Worm (Caenorhabditis elegans) whole organism, L2 larva: ENCODE data around the gene pigg-1.

Source experiments
- C34F6.9 ChIP-seq: fragments of 150-350 bp; optimal IDR thresholded peaks from 2 replicates; lab custom pipeline; 2014; ENCODE audit warnings: missing biosample characterization, missing genetic modification characterization
- F13H6.1 ChIP-seq: sonication (generic microtip); optimal IDR thresholded peaks from 2 replicates; lab custom pipeline; 2016; ENCODE audit warnings: missing genetic modification characterization, missing compliant biosample characterization
- Y55F3AM.14 ChIP-seq: fragments of 200-800 bp; sonication (Bioruptor generic); optimal IDR thresholded peaks from 2 replicates; lab custom pipeline; 2018; ENCODE audit warnings: mild to moderate bottlenecking, missing genetic modification characterization, missing compliant biosample characterization
- ZK546.5 ChIP-seq: sonication (generic microtip); optimal IDR thresholded peaks from 2 replicates; lab custom pipeline; 2017; ENCODE audit warnings: missing biosample characterization, missing genetic modification characterization
- alr-1 ChIP-seq: fragments of 150-350 bp; optimal IDR thresholded peaks from 2 replicates; lab custom pipeline; 2014; ENCODE audit warnings: missing biosample characterization, missing genetic modification characterization
- blmp-1 ChIP-seq: sonication (generic microtip); optimal IDR thresholded peaks from 2 replicates; lab custom pipeline; 2017; ENCODE audit warnings: missing genetic modification characterization, mild to moderate bottlenecking, missing compliant biosample characterization, antibody characterized with exemption, moderate library complexity; ENCODE audit not compliant: insufficient read depth
- ceh-16 ChIP-seq: fragments of 150-350 bp; optimal IDR thresholded peaks from 2 replicates; lab custom pipeline; 2014; ENCODE audit warnings: missing biosample characterization, missing genetic modification characterization
- crh-2 ChIP-seq: sonication (generic microtip); optimal IDR thresholded peaks from 2 replicates; lab custom pipeline; 2017; ENCODE audit warnings: missing biosample characterization, missing genetic modification characterization
- egl-27 ChIP-seq: sonication (generic microtip); optimal IDR thresholded peaks from 3 replicates; lab custom pipeline; 2017; ENCODE audit warnings: missing biosample characterization, missing genetic modification reagents, missing genetic modification characterization
- elt-1 ChIP-seq: fragments of 150-350 bp; optimal IDR thresholded peaks from 2 replicates; lab custom pipeline; 2014; ENCODE audit warnings: missing biosample characterization, missing genetic modification characterization
- fos-1 ChIP-seq: fragments of 150-350 bp; optimal IDR thresholded peaks from 2 replicates; lab custom pipeline; 2014; ENCODE audit warnings: missing biosample characterization, missing genetic modification characterization
- gmeb-1 ChIP-seq: fragments of 150-350 bp; optimal IDR thresholded peaks from 2 replicates; lab custom pipeline; 2014; ENCODE audit warnings: missing biosample characterization, missing genetic modification characterization
- lin-11 ChIP-seq: fragments of 150-350 bp; sonication (generic microtip); optimal IDR thresholded peaks from 2 replicates; lab custom pipeline; 2014; ENCODE audit warnings: missing biosample characterization, missing genetic modification characterization, inconsistent platforms, mixed read lengths
- lin-13 ChIP-seq: fragments of 150-350 bp; optimal IDR thresholded peaks from 2 replicates; lab custom pipeline; 2014; ENCODE audit warnings: missing biosample characterization, missing genetic modification reagents, missing genetic modification characterization
- lin-39 ChIP-seq: fragments of 150-350 bp; optimal IDR thresholded peaks from 2 replicates; lab custom pipeline; 2014; ENCODE audit warnings: missing biosample characterization, missing genetic modification reagents, missing genetic modification characterization
- lsy-2 ChIP-seq, 2 experiments: fragments of 150-350 bp in 1 of 2; sonication (generic microtip) in 1 of 2; optimal IDR thresholded peaks; 2 replicates each; lab custom pipeline; 2014 to 2017; ENCODE audit warnings: missing biosample characterization in 2 of 2, missing genetic modification characterization in 2 of 2
- mdl-1 ChIP-seq, 2 experiments: fragments of 150-350 bp in 1 of 2; sonication (generic microtip) in 1 of 2; optimal IDR thresholded peaks; 2 replicates each; lab custom pipeline; 2017; ENCODE audit warnings: missing biosample characterization in 2 of 2, missing genetic modification characterization in 2 of 2
- nhr-10 ChIP-seq: sonication (generic microtip); optimal IDR thresholded peaks from 2 replicates; lab custom pipeline; 2017; ENCODE audit warnings: missing biosample characterization, missing genetic modification characterization
- nhr-11 ChIP-seq: fragments of 150-350 bp; optimal IDR thresholded peaks from 2 replicates; lab custom pipeline; 2014; ENCODE audit warnings: missing biosample characterization, missing genetic modification characterization
- nhr-12 ChIP-seq: fragments of 150-350 bp; optimal IDR thresholded peaks from 2 replicates; lab custom pipeline; 2014; ENCODE audit warnings: missing biosample characterization, missing genetic modification characterization
- nhr-129 ChIP-seq: fragments of 150-350 bp; optimal IDR thresholded peaks from 2 replicates; lab custom pipeline; 2014; ENCODE audit warnings: missing biosample characterization, missing genetic modification characterization
- nhr-237 ChIP-seq: fragments of 150-350 bp; optimal IDR thresholded peaks from 2 replicates; lab custom pipeline; 2014; ENCODE audit warnings: missing biosample characterization, missing genetic modification characterization
- nhr-6 ChIP-seq: fragments of 150-350 bp; optimal IDR thresholded peaks from 2 replicates; lab custom pipeline; 2014; ENCODE audit warnings: missing biosample characterization, missing genetic modification characterization
- sem-4 ChIP-seq: fragments of 150-350 bp; optimal IDR thresholded peaks from 2 replicates; lab custom pipeline; 2014; ENCODE audit warnings: missing biosample characterization, missing genetic modification reagents, missing genetic modification characterization
- skn-1 ChIP-seq: sonication (generic microtip); optimal IDR thresholded peaks from 2 replicates; lab custom pipeline; 2017; ENCODE audit warnings: missing biosample characterization, missing genetic modification characterization
- sma-3 ChIP-seq: sonication (generic microtip); optimal IDR thresholded peaks from 2 replicates; lab custom pipeline; 2016; ENCODE audit warnings: missing genetic modification reagents, missing genetic modification characterization, missing compliant biosample characterization
- sma-9 ChIP-seq, 2 experiments: fragments of 150-350 bp in 1 of 2; sonication (generic microtip) in 1 of 2; optimal IDR thresholded peaks; 2 replicates each; lab custom pipeline; 2014 to 2016; ENCODE audit warnings: missing genetic modification characterization in 2 of 2, mild to moderate bottlenecking in 1 of 2, missing biosample characterization in 1 of 2, missing compliant biosample characterization in 1 of 2, missing genetic modification reagents in 1 of 2, moderate library complexity in 1 of 2
- unc-39 ChIP-seq: fragments of 150-350 bp; optimal IDR thresholded peaks from 2 replicates; lab custom pipeline; 2014; ENCODE audit warnings: missing biosample characterization, missing genetic modification characterization
- unc-55 ChIP-seq: fragments of 150-350 bp; sonication (generic microtip); optimal IDR thresholded peaks from 3 replicates; lab custom pipeline; 2014; ENCODE audit warnings: missing biosample characterization, missing genetic modification reagents, missing genetic modification characterization
- unc-62 ChIP-seq: fragments of 150-350 bp; optimal IDR thresholded peaks from 2 replicates; lab custom pipeline; 2014; ENCODE audit warnings: missing biosample characterization, missing genetic modification reagents, missing genetic modification characterization
- ztf-1 ChIP-seq: fragments of 200-800 bp; sonication (Bioruptor generic); conservative IDR thresholded peaks from 2 replicates; pipeline ENCODE4 v1.3.6; 2022; ENCODE audit warnings: missing genetic modification characterization, missing compliant biosample characterization
- ztf-11 ChIP-seq: sonication (generic microtip); optimal IDR thresholded peaks from 2 replicates; lab custom pipeline; 2017; ENCODE audit warnings: missing biosample characterization, missing genetic modification characterization
- ztf-4 ChIP-seq: fragments of 150-350 bp; optimal IDR thresholded peaks from 2 replicates; lab custom pipeline; 2014; ENCODE audit warnings: missing biosample characterization, missing genetic modification characterization

Gene pigg-1

DNA sequence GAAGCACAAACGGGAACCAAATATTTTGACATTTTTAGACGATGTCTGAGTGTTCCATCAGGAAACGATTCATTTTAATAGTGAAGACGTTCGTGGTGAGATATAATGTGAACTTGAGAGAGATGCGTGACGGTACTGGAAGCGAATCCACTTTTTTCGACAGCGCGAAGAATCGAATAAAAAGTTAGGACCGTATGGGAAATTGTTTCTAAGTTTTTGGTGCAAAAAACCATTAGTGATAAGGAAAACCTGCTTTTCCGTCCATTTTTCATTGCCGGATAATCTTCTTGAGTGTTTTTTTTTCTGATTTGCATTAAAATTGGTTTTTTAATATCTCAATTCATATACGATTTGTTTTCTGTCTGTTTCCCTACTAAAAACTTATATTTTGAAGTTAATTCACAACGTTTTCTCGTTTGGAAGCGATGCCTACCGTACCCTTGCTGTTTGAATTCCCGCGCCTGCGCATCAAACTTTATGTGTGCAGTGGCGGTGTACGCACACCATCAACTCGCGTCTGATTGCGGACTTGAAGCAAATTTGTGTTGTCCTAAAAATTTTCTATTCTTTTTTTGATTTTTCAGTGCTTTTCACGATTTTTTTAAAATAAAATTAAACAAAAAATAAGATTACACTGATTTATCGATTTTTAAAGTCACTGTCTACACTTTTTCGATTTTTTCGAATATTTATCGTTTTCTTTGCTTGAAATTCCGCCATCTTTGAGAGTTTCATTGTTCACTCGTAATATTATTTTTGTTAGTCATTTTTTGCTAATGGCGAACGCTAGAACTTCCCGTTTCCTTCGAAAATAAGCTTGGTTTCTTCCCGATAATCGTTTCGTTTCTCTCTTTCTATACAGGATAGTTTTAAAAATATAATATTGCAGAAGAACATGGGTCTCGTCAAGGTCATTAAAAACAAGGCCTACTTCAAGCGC lies 30.8 kb downstream of the pigg-1 start, which contains the start of the genes col-38 and rpl-5 (continued):
- TF ChIP-seq C34F6.9 (tag; lab: Kevin White, UChicago): peak; percentile 98
- no peak for TF ChIP-seq nhr-10
- TF ChIP-seq lsy-2 (tag; optimal IDR thresholded peaks at IDR 0.05; lab: Kevin White, UChicago): peak; percentile 93 to 99
- peak; percentile 71 for TF ChIP-seq nhr-6 (tag; lab: Kevin White, UChicago)
- TF ChIP-seq nhr-12 (tag; lab: Kevin White, UChicago): peak; percentile 52
- TF ChIP-seq Y55F3AM.14 (GFP tag; lab: Kevin White, UChicago): peak; percentile 15

DNA sequence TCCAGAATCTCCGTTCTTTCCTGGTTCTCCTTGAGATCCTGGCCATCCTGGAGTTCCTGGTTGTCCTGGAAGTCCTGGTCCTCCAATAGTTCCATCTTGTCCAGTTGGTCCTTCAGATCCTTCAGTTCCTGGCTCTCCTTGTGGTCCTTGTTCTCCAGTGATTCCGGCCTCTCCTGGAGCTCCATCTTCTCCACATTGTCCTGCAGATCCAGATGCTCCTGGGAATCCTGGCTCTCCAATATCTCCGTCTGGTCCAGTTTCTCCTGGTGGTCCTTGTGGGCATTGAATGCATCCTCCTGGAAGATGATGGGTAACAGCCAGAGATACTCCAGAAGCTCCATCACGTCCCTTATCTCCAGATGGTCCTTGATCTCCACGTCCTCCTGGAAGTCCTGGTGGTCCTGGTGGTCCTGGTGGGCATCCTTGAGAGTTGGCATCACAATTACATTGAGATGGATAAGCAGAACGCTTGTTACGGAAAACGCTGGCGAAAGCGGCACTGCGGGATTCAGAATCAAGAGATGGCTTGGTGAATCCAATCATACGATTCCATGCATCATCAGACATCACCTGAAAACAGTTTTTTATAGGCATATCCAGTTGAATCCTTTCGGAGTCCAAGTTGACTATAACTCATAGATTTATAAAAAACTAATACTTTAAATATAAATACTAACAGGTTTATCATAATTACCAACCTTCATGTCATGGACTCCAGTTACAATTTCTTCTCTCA lies 31.7 kb downstream of the pigg-1 start:
- TF ChIP-seq nhr-6 (tag; lab: Kevin White, UChicago) (no peak), nhr-237 (no peak), lin-11 (tag; lab: Kevin White, UChicago) (no peak), unc-62 (no peak)

DNA sequence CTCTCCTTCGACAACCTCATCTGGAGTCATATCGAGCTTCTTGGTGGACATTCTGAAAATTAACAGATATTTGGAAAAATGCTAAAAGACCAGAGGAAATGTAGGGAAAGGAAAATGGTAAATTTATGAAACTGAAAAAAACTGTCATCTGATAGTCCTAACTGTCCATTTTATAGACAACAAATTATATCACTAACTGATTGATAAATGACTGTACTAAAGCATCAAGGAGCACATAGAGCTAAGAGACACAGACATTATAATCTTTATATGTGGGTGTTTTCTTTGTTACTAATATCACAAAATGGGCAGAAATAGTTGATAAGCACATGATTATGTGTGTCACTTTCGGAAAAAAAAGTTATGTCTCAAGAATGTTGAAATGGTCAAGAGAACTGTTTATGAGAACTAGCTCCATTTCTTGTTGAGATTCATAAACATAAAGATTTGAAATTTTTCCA lies 33.2 kb downstream of the pigg-1 start, which contains the start of gene F54C9.3:
Gene F54C9.3 (minus strand): TSS at position 51 of the 461 bp plus-strand sequence.
- TF ChIP-seq egl-27 (tag; lab: Kevin White, UChicago) (no peak), fos-1 (tag; lab: Kevin White, UChicago) (peak; percentile 98), lsy-2 (tag; optimal IDR thresholded peaks at IDR 0.05; lab: Kevin White, UChicago) (peak in 1 of 2 experiments; percentile 11), unc-62 (no peak), unc-39 (tag; lab: Kevin White, UChicago) (no peak), ZK546.5 (tag; lab: Kevin White, UChicago) (no peak), nhr-129 (tag; lab: Kevin White, UChicago) (no peak), skn-1 (no peak), sem-4 (tag; lab: Kevin White, UChicago) (no peak), gmeb-1 (tag; lab: Kevin White, UChicago) (peak; percentile 41), sma-9 (GFP tag; optimal IDR thresholded peaks at IDR 0.05; lab: Kevin White, UChicago) (peak; percentile 13), sma-9 (tag; optimal IDR thresholded peaks at IDR 0.05; lab: Kevin White, UChicago) (no peak), crh-2 (tag; lab: Kevin White, UChicago) (peak; percentile 54), mdl-1 (tag; optimal IDR thresholded peaks at IDR 0.05; lab: Kevin White, UChicago) (no peak), blmp-1 (tag; lab: Kevin White, UChicago) (no peak), ztf-1 (GFP tag; lab: Robert Waterston, UW) (no peak), F13H6.1 (tag; lab: Kevin White, UChicago) (peak; percentile 46)

DNA sequence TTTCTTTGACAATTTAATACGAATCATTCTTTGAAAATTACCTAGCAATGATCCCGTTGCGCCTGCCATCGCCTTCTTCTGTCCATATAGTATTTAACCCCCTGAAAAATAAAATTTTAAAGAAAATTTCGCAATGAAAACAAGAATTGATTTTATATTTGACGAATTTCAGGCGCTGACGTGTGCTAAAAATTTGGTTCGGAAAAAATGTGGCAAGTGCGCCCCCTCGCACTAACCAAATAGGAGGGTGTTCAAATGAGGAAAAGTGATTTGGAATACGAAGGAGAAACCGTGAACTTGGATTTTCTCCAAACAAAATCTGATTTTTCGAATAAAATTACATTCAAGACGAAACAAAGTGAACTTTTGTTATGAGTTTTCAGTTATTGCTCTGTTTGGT lies 34.0 kb downstream of the pigg-1 start, which contains the start of gene stc-1:
Gene stc-1 (minus strand): TSS at position 101 of the 400 bp plus-strand sequence.
- no peak for TF ChIP-seq alr-1 (tag; lab: Kevin White, UChicago)
- no peak for TF ChIP-seq fos-1 (tag; lab: Kevin White, UChicago)
- TF ChIP-seq unc-39 (tag; lab: Kevin White, UChicago): no peak
- TF ChIP-seq nhr-6 (tag; lab: Kevin White, UChicago): no peak
- TF ChIP-seq unc-55: peak; percentile 41
- no peak for TF ChIP-seq lin-39 (tag; lab: Kevin White, UChicago)
- no peak for TF ChIP-seq ceh-16
- no peak for TF ChIP-seq nhr-11 (tag; lab: Kevin White, UChicago)
- no peak for TF ChIP-seq elt-1 (tag; lab: Kevin White, UChicago)
- TF ChIP-seq lsy-2 (tag; optimal IDR thresholded peaks at IDR 0.05; lab: Kevin White, UChicago): peak in 1 of 2 experiments; percentile 58
- no peak for TF ChIP-seq lin-13 (GFP tag; lab: Kevin White, UChicago)
- TF ChIP-seq ztf-11 (tag; lab: Kevin White, UChicago): no peak
- TF ChIP-seq C34F6.9 (tag; lab: Kevin White, UChicago): peak; percentile 36
- TF ChIP-seq crh-2 (tag; lab: Kevin White, UChicago): peak; percentile 43
- TF ChIP-seq ztf-4: no peak
- peak; percentile 23 for TF ChIP-seq nhr-129 (tag; lab: Kevin White, UChicago)
- TF ChIP-seq gmeb-1 (tag; lab: Kevin White, UChicago): peak; percentile 84
- TF ChIP-seq sma-3 (GFP tag; lab: Kevin White, UChicago): peak; percentile 13
